Worm (Caenorhabditis elegans): ENCODE data around the gene F14F8.9.

- TF ChIP-seq sox-4 (tag; optimal IDR thresholded peaks at IDR 0.05), result no peak
- TF ChIP-seq nhr-76 (tag; optimal IDR thresholded peaks at IDR 0.05), result no peak
- TF ChIP-seq nhr-84 (tag; optimal IDR thresholded peaks at IDR 0.05), result no peak
- no peak for TF ChIP-seq skn-1 (tag; optimal IDR thresholded peaks at IDR 0.05)
- TF ChIP-seq ama-1 (optimal IDR thresholded peaks at IDR 0.05), result no peak
Measured at ce11 chrV:16627962-16628361, 40.4 kb downstream of the F14F8.9 start, which contains the start of gene oac-53.
